Worm (Caenorhabditis elegans) whole organism, midembryonic: ENCODE results near the gene Y53F4B.11.

Experiments
- cog-1 ChIP-seq: sonication (generic microtip); optimal IDR thresholded peaks from 2 replicates; lab custom pipeline; 2016; ENCODE audit warnings: missing genetic modification characterization, missing compliant biosample characterization
- flt-1 ChIP-seq: fragments of 200-800 bp; sonication (Bioruptor generic); IDR thresholded peaks from 2 replicates; pipeline ENCODE4 v1.3.6; 2022; ENCODE audit warnings: missing genetic modification characterization, missing compliant biosample characterization

DNA sequence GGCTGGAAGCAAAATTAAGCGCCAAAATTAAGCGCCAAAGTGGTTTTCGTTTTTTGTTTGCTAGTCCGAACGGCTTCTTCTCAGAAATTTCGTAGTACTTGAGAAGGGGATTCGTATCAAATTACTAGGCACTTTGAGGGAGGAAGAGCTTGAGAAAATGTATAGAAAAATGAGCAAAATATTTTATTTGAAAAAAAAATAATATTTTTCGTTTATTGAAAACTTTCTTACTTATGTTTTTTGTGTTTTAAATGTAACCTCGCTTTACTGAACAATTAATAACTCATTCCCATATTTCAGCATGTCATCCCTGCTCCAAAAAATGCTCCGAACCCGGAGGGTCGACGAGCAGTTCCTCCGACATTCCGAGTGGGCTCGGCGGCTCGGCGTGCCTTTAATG, 8.4 kb downstream of the Y53F4B.11 start, which contains the start of gene Y53F4B.12:
- no peak for TF ChIP-seq flt-1 (GFP tag; lab: Robert Waterston, UW)
- TF ChIP-seq cog-1 (tag; lab: Kevin White, UChicago) = no peak
